Worm (Caenorhabditis elegans): ENCODE measurements around the gene srx-73.

DNA sequence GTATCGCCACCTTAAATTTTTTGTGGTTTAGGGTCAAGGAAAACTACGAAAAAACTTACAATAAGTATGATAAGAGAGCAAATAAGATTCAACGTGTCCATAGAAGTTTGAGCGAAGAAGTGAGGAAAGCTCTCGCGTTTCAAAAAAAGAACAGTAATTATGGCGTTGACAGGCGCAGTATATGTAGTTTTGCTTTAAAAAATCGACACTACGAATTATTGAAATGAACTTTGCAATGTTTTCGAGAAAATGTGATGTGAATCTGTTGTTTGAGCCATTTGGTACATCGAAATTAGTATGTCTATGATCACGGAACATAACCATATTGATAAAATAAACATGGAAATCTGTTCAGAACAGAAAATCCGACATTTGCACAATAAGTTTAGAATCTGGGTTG is 3.2 kb downstream of the srx-73 start, which contains the start of gene srx-74:
- TF ChIP-seq ets-4 (tag; optimal IDR thresholded peaks at IDR 0.05) (no peak), hlh-30 (tag; optimal IDR thresholded peaks at IDR 0.05; ENCODE audit: insufficient read depth) (no peak), che-1 (tag; optimal IDR thresholded peaks at IDR 0.05) (no peak), rnt-1 (tag; optimal IDR thresholded peaks at IDR 0.05) (no peak), pha-4 (tag; optimal IDR thresholded peaks at IDR 0.05) (no peak), fax-1 (tag; optimal IDR thresholded peaks at IDR 0.05) (no peak), hlh-13 (GFP tag; optimal IDR thresholded peaks at IDR 0.05) (no peak), F13H6.1 (tag; optimal IDR thresholded peaks at IDR 0.05) (no peak), sox-4 (tag; optimal IDR thresholded peaks at IDR 0.05) (no peak), nhr-11 (tag; optimal IDR thresholded peaks at IDR 0.05) (no peak)
